Worm (Caenorhabditis elegans) whole organism, mixed stage, embryonic: ENCODE results near the gene srh-115.

Source experiments
- bed-3 ChIP-seq: fragments of 200-800 bp; sonication (Bioruptor generic); optimal IDR thresholded peaks from 3 replicates; lab custom pipeline; 2018; ENCODE audit warnings: mild to moderate bottlenecking, missing genetic modification characterization, moderate library complexity, missing compliant biosample characterization
- elt-1 ChIP-seq: sonication (generic microtip); optimal IDR thresholded peaks from 2 replicates; lab custom pipeline; 2017; ENCODE audit warnings: missing genetic modification characterization, mild to moderate bottlenecking, missing compliant biosample characterization, antibody characterized with exemption, moderate library complexity, borderline replicate concordance; ENCODE audit not compliant: insufficient read depth
- elt-3 ChIP-seq: fragments of 150-350 bp; optimal IDR thresholded peaks from 2 replicates; lab custom pipeline; 2014; ENCODE audit warnings: missing biosample characterization, missing genetic modification characterization
- ham-2 ChIP-seq: fragments of 200-800 bp; sonication (Bioruptor generic); optimal IDR thresholded peaks from 2 replicates; lab custom pipeline; 2018; ENCODE audit warnings: mild to moderate bottlenecking, missing genetic modification characterization, missing compliant biosample characterization
- hlh-1 ChIP-seq: fragments of 150-350 bp; optimal IDR thresholded peaks from 2 replicates; lab custom pipeline; 2014; ENCODE audit warnings: missing biosample characterization, missing genetic modification reagents, missing genetic modification characterization
- lin-32 ChIP-seq: fragments of 200-800 bp; sonication (Bioruptor generic); optimal IDR thresholded peaks from 2 replicates; lab custom pipeline; 2018; ENCODE audit warnings: mild to moderate bottlenecking, missing genetic modification characterization, missing compliant biosample characterization
- mls-2 ChIP-seq: sonication (generic microtip); optimal IDR thresholded peaks from 2 replicates; lab custom pipeline; 2016; ENCODE audit warnings: mild to moderate bottlenecking, missing genetic modification characterization, moderate library complexity, missing compliant biosample characterization
- nhr-76 ChIP-seq: sonication (generic microtip); optimal IDR thresholded peaks from 2 replicates; lab custom pipeline; 2017; ENCODE audit warnings: missing biosample characterization, missing genetic modification characterization
- sptf-1 ChIP-seq: sonication (generic microtip); optimal IDR thresholded peaks from 2 replicates; lab custom pipeline; 2017; ENCODE audit warnings: mild to moderate bottlenecking, missing genetic modification characterization, moderate library complexity, missing compliant biosample characterization
- unc-62 ChIP-seq: fragments of 150-350 bp; optimal IDR thresholded peaks from 2 replicates; lab custom pipeline; 2014; ENCODE audit warnings: missing biosample characterization, missing genetic modification reagents, missing genetic modification characterization

- TF ChIP-seq nhr-76 (no peak), elt-3 (tag; lab: Kevin White, UChicago) (no peak), bed-3 (GFP tag; lab: Kevin White, UChicago) (no peak), elt-1 (tag; lab: Kevin White, UChicago) (no peak), unc-62 (GFP tag; lab: Kevin White, UChicago) (no peak), hlh-1 (tag; lab: Kevin White, UChicago) (no peak), ham-2 (GFP tag; lab: Kevin White, UChicago) (no peak), lin-32 (GFP tag; lab: Kevin White, UChicago) (no peak), sptf-1 (no peak), mls-2 (tag; lab: Kevin White, UChicago) (no peak)
Observed at ce11 chrV:17212743-17213142, 42.8 kb upstream of the srh-115 start, which contains the start of gene srh-113.
